Worm (Caenorhabditis elegans): ENCODE results near the gene sluh-7.

ce11 chrV:10368256-10368655 is 12.6 kb upstream of the sluh-7 start, which contains the start of gene sri-20:
- TF ChIP-seq pag-3 (tag; optimal IDR thresholded peaks at IDR 0.05; ENCODE audit: borderline replicate concordance) (no peak), pqm-1 (tag; optimal IDR thresholded peaks at IDR 0.05) (no peak), ref-2 (tag; optimal IDR thresholded peaks at IDR 0.05) (no peak), nhr-11 (tag; optimal IDR thresholded peaks at IDR 0.05) (no peak), K02D7.2 (tag; optimal IDR thresholded peaks at IDR 0.05) (no peak), pha-2 (tag; optimal IDR thresholded peaks at IDR 0.05) (no peak), ets-4 (tag; optimal IDR thresholded peaks at IDR 0.05) (no peak), elt-4 (tag; optimal IDR thresholded peaks at IDR 0.05) (no peak), ceh-45 (GFP tag; IDR thresholded peaks at IDR 0.05) (no peak), dmd-4 (tag; optimal IDR thresholded peaks at IDR 0.05; ENCODE audit: borderline replicate concordance) (no peak), ama-1 (optimal IDR thresholded peaks at IDR 0.05) (no peak), unc-55 (GFP tag; optimal IDR thresholded peaks at IDR 0.05) (no peak), pha-4 (tag; optimal IDR thresholded peaks at IDR 0.05) (no peak)

All from whole organism, late embryonic.